Worm (Caenorhabditis elegans) whole organism, L3 larva: ENCODE measurements around the gene F09C6.15.

Source experiments
- aly-2 ChIP-seq: fragments of 150-350 bp; optimal IDR thresholded peaks from 2 replicates; lab custom pipeline; 2014; ENCODE audit warnings: missing biosample characterization, missing genetic modification characterization
- ama-1 ChIP-seq: fragments of 150-350 bp; optimal IDR thresholded peaks from 2 replicates; lab custom pipeline; 2018
- fos-1 ChIP-seq: fragments of 150-350 bp; optimal IDR thresholded peaks from 2 replicates; lab custom pipeline; 2014; ENCODE audit warnings: missing biosample characterization, missing genetic modification characterization
- lin-15B ChIP-seq: fragments of 150-350 bp; optimal IDR thresholded peaks from 2 replicates; lab custom pipeline; 2014; ENCODE audit warnings: missing biosample characterization, missing genetic modification characterization
- pha-4 ChIP-seq: fragments of 150-350 bp; optimal IDR thresholded peaks from 2 replicates; lab custom pipeline; 2014; ENCODE audit warnings: missing biosample characterization, missing genetic modification reagents, missing genetic modification characterization
- unc-39 ChIP-seq: sonication (generic microtip); optimal IDR thresholded peaks from 4 replicates; lab custom pipeline; 2017; ENCODE audit warnings: missing biosample characterization, missing genetic modification characterization

- TF ChIP-seq pha-4: no peak
- TF ChIP-seq unc-39: no peak
- TF ChIP-seq aly-2: no peak
- no peak for TF ChIP-seq ama-1
- no peak for TF ChIP-seq fos-1 (tag; lab: Kevin White, UChicago)
- TF ChIP-seq lin-15B (tag; lab: Kevin White, UChicago): no peak
Measured at ce11 chrV:16880054-16880453, 13.5 kb upstream of the F09C6.15 start, which contains the start of gene F09C6.3.
